Fruit fly (Drosophila melanogaster): ENCODE measurements around the gene CG14629.

Gene CG14629

DNA sequence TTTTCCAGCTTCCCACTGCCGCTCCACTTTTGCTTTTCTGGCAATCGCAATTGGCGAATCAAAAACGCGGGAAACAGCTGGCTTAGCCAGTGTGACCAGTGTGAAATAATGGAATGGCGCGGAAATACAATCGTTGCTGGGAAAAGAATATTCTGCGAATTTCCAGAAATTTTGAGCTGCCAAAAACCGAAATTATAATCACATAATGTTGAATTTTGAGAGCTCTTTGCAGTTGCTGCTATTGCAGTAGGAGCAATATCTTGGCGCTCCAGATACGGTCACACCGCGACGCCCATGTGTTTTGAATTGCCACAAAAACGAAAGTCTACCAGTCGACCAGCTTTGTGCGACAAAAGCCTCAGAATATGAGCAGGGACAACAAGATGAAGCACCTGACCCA lies 20.8 kb upstream of the CG14629 start, which contains the start of the genes Cdc45 and Rpp21 (continued):
- TF ChIP-seq Doc2 (GFP tag; IDR thresholded peaks at IDR 0.05) (no peak), CG10431 (GFP tag; optimal IDR thresholded peaks at IDR 0.05) (no peak), nom (GFP tag; optimal IDR thresholded peaks at IDR 0.05) (no peak), lab (GFP tag; optimal IDR thresholded peaks at IDR 0.05) (no peak), CG10209 (GFP tag; optimal IDR thresholded peaks at IDR 0.05) (no peak), fd3F (GFP tag; optimal IDR thresholded peaks at IDR 0.05) (no peak), ab (GFP tag; optimal IDR thresholded peaks at IDR 0.05) (no peak), MTF-1 (GFP tag; optimal IDR thresholded peaks at IDR 0.05; ENCODE audit: borderline replicate concordance) (no peak), CG12391 (tag; optimal IDR thresholded peaks at IDR 0.05) (no peak), nau (GFP tag; optimal IDR thresholded peaks at IDR 0.05) (no peak), Dref (GFP tag; IDR thresholded peaks at IDR 0.05) (no peak), usp (GFP tag; optimal IDR thresholded peaks at IDR 0.05) (no peak), Sry-β (GFP tag; optimal IDR thresholded peaks at IDR 0.05) (no peak), Dll (GFP tag; IDR thresholded peaks at IDR 0.05; ENCODE audit: partially characterized antibody) (peak; percentile 61; the same call in 2 of the 4 replicates), CG4617 (GFP tag; optimal IDR thresholded peaks at IDR 0.05; ENCODE audit: borderline replicate concordance) (peak; percentile 31), knrl (GFP tag; IDR thresholded peaks at IDR 0.05; ENCODE audit: partially characterized antibody) (peak; percentile 47; the same call in 1 of the 3 replicates), CG15514 (GFP tag; optimal IDR thresholded peaks at IDR 0.05) (peak; percentile 66), mam (GFP tag; optimal IDR thresholded peaks at IDR 0.05) (no peak), tll (GFP tag; optimal IDR thresholded peaks at IDR 0.05) (no peak), Scr (GFP tag; IDR thresholded peaks at IDR 0.05; ENCODE audit: partially characterized antibody) (peak; percentile 42; the same call in 1 of the 2 replicates), pros (GFP tag; optimal IDR thresholded peaks at IDR 0.05) (no peak), peb (GFP tag; IDR thresholded peaks at IDR 0.05) (no peak), CG30403 (GFP tag; optimal IDR thresholded peaks at IDR 0.05) (no peak), CG11696 (GFP tag; IDR thresholded peaks at IDR 0.05) (no peak), CG2120 (GFP tag; optimal IDR thresholded peaks at IDR 0.05) (no peak), otp (GFP tag; IDR thresholded peaks at IDR 0.05) (no peak), run (tag; optimal IDR thresholded peaks at IDR 0.05) (no peak), lmd (GFP tag; IDR thresholded peaks at IDR 0.05) (no peak), gsb-n (tag; optimal IDR thresholded peaks at IDR 0.05) (no peak), az2 (GFP tag; optimal IDR thresholded peaks at IDR 0.05) (no peak), CG17328 (GFP tag; IDR thresholded peaks at IDR 0.05) (no peak), C15 (GFP tag; IDR thresholded peaks at IDR 0.05) (no peak), zen2 (GFP tag; IDR thresholded peaks at IDR 0.05; ENCODE audit: partially characterized antibody) (no peak), CG3726 (GFP tag; IDR thresholded peaks at IDR 0.05) (no peak), bcd (GFP tag; optimal IDR thresholded peaks at IDR 0.05) (no peak), kah (GFP tag; optimal IDR thresholded peaks at IDR 0.05) (no peak), Hand (GFP tag; optimal IDR thresholded peaks at IDR 0.05) (no peak), Dek (tag; optimal IDR thresholded peaks at IDR 0.05) (no peak), Myb (GFP tag; optimal IDR thresholded peaks at IDR 0.05) (peak; percentile 46), ro (GFP tag; IDR thresholded peaks at IDR 0.05) (no peak), CG15269 (tag; optimal IDR thresholded peaks at IDR 0.05) (no peak), Fer1 (GFP tag; optimal IDR thresholded peaks at IDR 0.05) (no peak), Lhr (GFP tag; optimal IDR thresholded peaks at IDR 0.05) (peak; percentile 33), CG34224 (GFP tag; IDR thresholded peaks at IDR 0.05; ENCODE audit: partially characterized antibody) (no peak), CG8388 (GFP tag; optimal IDR thresholded peaks at IDR 0.05) (no peak), CG8290 (GFP tag; optimal IDR thresholded peaks at IDR 0.05) (no peak), CG8290 (tag; optimal IDR thresholded peaks at IDR 0.05) (no peak), CG16863 (GFP tag; optimal IDR thresholded peaks at IDR 0.05) (no peak), CG14860 (GFP tag; IDR thresholded peaks at IDR 0.05; ENCODE audit: partially characterized antibody) (no peak), zen (tag; optimal IDR thresholded peaks at IDR 0.05) (no peak)

Measured in whole organism, embryonic.